Fruit fly (Drosophila melanogaster): ENCODE results near the gene SNF4Agamma.

DNA sequence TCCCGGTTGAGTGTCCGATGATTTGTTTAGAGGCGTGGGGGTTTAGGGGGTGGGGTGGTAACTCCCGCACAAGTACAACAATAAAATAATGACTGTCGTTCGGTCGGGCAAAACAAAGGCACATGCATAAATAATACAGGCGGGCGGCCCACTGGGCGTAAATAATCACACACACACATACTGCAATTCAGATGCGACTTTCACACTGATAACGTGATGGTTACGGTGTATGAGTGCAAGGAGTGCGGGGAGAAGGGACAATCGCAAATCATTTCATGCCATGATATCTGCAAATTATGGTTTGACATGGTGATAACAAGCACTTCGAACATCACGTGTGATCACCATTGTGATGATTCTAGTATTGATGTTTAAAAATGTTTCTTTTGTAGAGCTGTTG lies 9.6 kb downstream of the SNF4Agamma start:
- TF ChIP-seq CG9139 (GFP tag; optimal IDR thresholded peaks at IDR 0.05) (no peak), fkh (GFP tag; optimal IDR thresholded peaks at IDR 0.05) (peak; percentile 20), CG8319 (GFP tag; optimal IDR thresholded peaks at IDR 0.05) (no peak), fd59A (GFP tag; optimal IDR thresholded peaks at IDR 0.05) (no peak), CG8632 (GFP tag; optimal IDR thresholded peaks at IDR 0.05) (no peak), CG34406 (GFP tag; optimal IDR thresholded peaks at IDR 0.05) (no peak), eg (GFP tag; IDR thresholded peaks at IDR 0.05) (no peak), Lpt (GFP tag; optimal IDR thresholded peaks at IDR 0.05) (no peak), CG6792 (GFP tag; optimal IDR thresholded peaks at IDR 0.05) (no peak), CG11762 (GFP tag; optimal IDR thresholded peaks at IDR 0.05; ENCODE audit: insufficient read depth) (no peak), Gug (GFP tag; IDR thresholded peaks at IDR 0.05) (no peak), Blimp-1 (GFP tag; optimal IDR thresholded peaks at IDR 0.05) (no peak), Eip93F (GFP tag; optimal IDR thresholded peaks at IDR 0.05) (peak; percentile 37), svp (GFP tag) (peak; percentile 87)
